Worm (Caenorhabditis elegans) whole organism, late embryonic: ENCODE results near the gene ugt-19.

Experiments used
- C08G9.2 ChIP-seq: sonication (generic microtip); optimal IDR thresholded peaks from 2 replicates; lab custom pipeline; 2016; ENCODE audit warnings: mild to moderate bottlenecking, missing genetic modification characterization, moderate library complexity, missing compliant biosample characterization
- K02D7.2 ChIP-seq: sonication (generic microtip); optimal IDR thresholded peaks from 2 replicates; lab custom pipeline; 2017; ENCODE audit warnings: mild to moderate bottlenecking, missing genetic modification characterization, missing compliant biosample characterization
- T23F11.4 ChIP-seq: fragments of 200-800 bp; sonication (Bioruptor generic); optimal IDR thresholded peaks from 2 replicates; lab custom pipeline; 2018; ENCODE audit warnings: mild to moderate bottlenecking, missing genetic modification characterization, missing compliant biosample characterization
- ama-1 ChIP-seq: fragments of 150-350 bp; optimal IDR thresholded peaks from 2 replicates; lab custom pipeline; 2014
- ceh-14 ChIP-seq: sonication (generic microtip); optimal IDR thresholded peaks from 2 replicates; lab custom pipeline; 2016; ENCODE audit warnings: missing genotype, missing genetic modification characterization, missing compliant biosample characterization
- ceh-18 ChIP-seq: sonication (generic microtip); optimal IDR thresholded peaks from 2 replicates; lab custom pipeline; 2016; ENCODE audit warnings: missing genetic modification characterization, missing compliant biosample characterization
- ceh-19 ChIP-seq: fragments of 200-800 bp; sonication (Bioruptor generic); optimal IDR thresholded peaks from 2 replicates; lab custom pipeline; 2018; ENCODE audit warnings: mild to moderate bottlenecking, missing genetic modification characterization, missing compliant biosample characterization
- ceh-34 ChIP-seq: sonication (generic microtip); optimal IDR thresholded peaks from 2 replicates; lab custom pipeline; 2016; ENCODE audit warnings: mild to moderate bottlenecking, missing genetic modification characterization, missing compliant biosample characterization
- ceh-48 ChIP-seq: sonication (generic microtip); optimal IDR thresholded peaks from 2 replicates; lab custom pipeline; 2016; ENCODE audit warnings: missing genetic modification characterization, inconsistent platforms, missing compliant biosample characterization
- elt-2 ChIP-seq: sonication (generic microtip); optimal IDR thresholded peaks from 2 replicates; lab custom pipeline; 2016; ENCODE audit warnings: missing genetic modification reagents, missing genetic modification characterization, missing compliant biosample characterization
- elt-4 ChIP-seq: sonication (generic microtip); optimal IDR thresholded peaks from 2 replicates; lab custom pipeline; 2016; ENCODE audit warnings: missing genetic modification characterization, missing compliant biosample characterization
- ets-4 ChIP-seq: sonication (generic microtip); optimal IDR thresholded peaks from 2 replicates; lab custom pipeline; 2016; ENCODE audit warnings: missing genetic modification characterization, missing compliant biosample characterization
- eyg-1 ChIP-seq: sonication (generic microtip); optimal IDR thresholded peaks from 2 replicates; lab custom pipeline; 2016; ENCODE audit warnings: missing genotype, missing genetic modification characterization, missing compliant biosample characterization
- fkh-10 ChIP-seq: fragments of 150-350 bp; optimal IDR thresholded peaks from 2 replicates; lab custom pipeline; 2014; ENCODE audit warnings: missing biosample characterization, missing genetic modification reagents, missing genetic modification characterization
- fkh-6 ChIP-seq: sonication (generic microtip); optimal IDR thresholded peaks from 2 replicates; lab custom pipeline; 2016; ENCODE audit warnings: missing genetic modification characterization, missing compliant biosample characterization
- gmeb-2 ChIP-seq: sonication (generic microtip); optimal IDR thresholded peaks from 2 replicates; lab custom pipeline; 2016; ENCODE audit warnings: missing genetic modification characterization, inconsistent platforms, missing compliant biosample characterization
- hlh-13 ChIP-seq: fragments of 200-800 bp; sonication (Bioruptor generic); optimal IDR thresholded peaks from 2 replicates; lab custom pipeline; 2018; ENCODE audit warnings: mild to moderate bottlenecking, missing genetic modification characterization, missing compliant biosample characterization
- hlh-15 ChIP-seq: sonication (generic microtip); optimal IDR thresholded peaks from 2 replicates; lab custom pipeline; 2016; ENCODE audit warnings: missing genetic modification characterization, missing compliant biosample characterization
- hlh-8 ChIP-seq: sonication (generic microtip); optimal IDR thresholded peaks from 2 replicates; lab custom pipeline; 2016; ENCODE audit warnings: missing genotype, missing genetic modification characterization, missing compliant biosample characterization
- nfya-1 ChIP-seq: sonication (generic microtip); optimal IDR thresholded peaks from 2 replicates; lab custom pipeline; 2017; ENCODE audit warnings: missing genetic modification characterization, mild to moderate bottlenecking, missing compliant biosample characterization, antibody characterized with exemption, moderate library complexity
- pax-1 ChIP-seq: fragments of 150-350 bp; optimal IDR thresholded peaks from 2 replicates; lab custom pipeline; 2014; ENCODE audit warnings: missing biosample characterization, missing genetic modification characterization
- pros-1 ChIP-seq: fragments of 150-350 bp; optimal IDR thresholded peaks from 2 replicates; lab custom pipeline; 2014; ENCODE audit warnings: missing biosample characterization, missing genetic modification reagents, missing genetic modification characterization
- rnt-1 ChIP-seq: sonication (generic microtip); optimal IDR thresholded peaks from 2 replicates; lab custom pipeline; 2016; ENCODE audit warnings: missing genetic modification characterization, missing compliant biosample characterization
- sox-4 ChIP-seq: sonication (generic microtip); optimal IDR thresholded peaks from 2 replicates; lab custom pipeline; 2017; ENCODE audit warnings: mild to moderate bottlenecking, missing genetic modification characterization, inconsistent platforms, missing compliant biosample characterization
- syd-9 ChIP-seq: sonication (generic microtip); optimal IDR thresholded peaks from 2 replicates; lab custom pipeline; 2016; ENCODE audit warnings: mild to moderate bottlenecking, missing genetic modification characterization, moderate library complexity, missing compliant biosample characterization
- tbx-7 ChIP-seq: sonication (generic microtip); optimal IDR thresholded peaks from 2 replicates; lab custom pipeline; 2016; ENCODE audit warnings: missing genotype, missing genetic modification characterization, missing compliant biosample characterization
- ttx-3 ChIP-seq: sonication (generic microtip); optimal IDR thresholded peaks from 2 replicates; lab custom pipeline; 2016; ENCODE audit warnings: missing genetic modification reagents, missing genetic modification characterization, missing compliant biosample characterization
- unc-42 ChIP-seq: sonication (generic microtip); optimal IDR thresholded peaks from 2 replicates; lab custom pipeline; 2016; ENCODE audit warnings: missing genotype, missing genetic modification characterization, missing compliant biosample characterization
- zip-5 ChIP-seq: sonication (generic microtip); optimal IDR thresholded peaks from 2 replicates; lab custom pipeline; 2016; ENCODE audit warnings: missing genetic modification characterization, missing compliant biosample characterization

Gene ugt-19

ce11 chrIV:6094315-6094606 is 14.5 kb upstream of the ugt-19 start:
- no peak for TF ChIP-seq pros-1 (tag; lab: Kevin White, UChicago)
- TF ChIP-seq tbx-7: no peak
- no peak for TF ChIP-seq gmeb-2 (tag; lab: Kevin White, UChicago)
- TF ChIP-seq hlh-13 (GFP tag; lab: Kevin White, UChicago): no peak
- TF ChIP-seq ceh-34: no peak

- TF ChIP-seq unc-42 (tag; lab: Kevin White, UChicago) (no peak), eyg-1 (no peak), hlh-15 (tag; lab: Kevin White, UChicago) (no peak), ama-1 (no peak), nfya-1 (tag; lab: Kevin White, UChicago) (no peak), ceh-18 (tag; lab: Kevin White, UChicago) (no peak), elt-2 (tag; lab: Kevin White, UChicago) (peak; percentile 1), fkh-6 (no peak), sox-4 (no peak)
Observed at ce11 chrIV:6093477-6094314, 13.9 kb upstream of the ugt-19 start, which contains the start of gene cpi-1. TSS of gene cpi-1 (minus strand) at chrIV:6093680.

ce11 chrIV:6092313-6092712 is 12.6 kb upstream of the ugt-19 start, which contains the start of gene K08B4.7:
TSS of gene K08B4.7 (minus strand) at chrIV:6092413.
- TF ChIP-seq ceh-34 (no peak), zip-5 (tag; lab: Kevin White, UChicago) (no peak), elt-4 (tag; lab: Kevin White, UChicago) (no peak), hlh-8 (no peak), rnt-1 (tag; lab: Kevin White, UChicago) (no peak), pax-1 (tag; lab: Kevin White, UChicago) (no peak), gmeb-2 (tag; lab: Kevin White, UChicago) (no peak), eyg-1 (no peak), hlh-13 (GFP tag; lab: Kevin White, UChicago) (no peak), ets-4 (tag; lab: Kevin White, UChicago) (no peak), C08G9.2 (tag; lab: Kevin White, UChicago) (no peak), ceh-14 (tag; lab: Kevin White, UChicago) (no peak), K02D7.2 (tag; lab: Kevin White, UChicago) (no peak)

- TF ChIP-seq syd-9 (tag; lab: Kevin White, UChicago): no peak
- peak; percentile 74 for TF ChIP-seq elt-2 (tag; lab: Kevin White, UChicago)
Observed at ce11 chrIV:6086479-6086878, 6.7 kb upstream of the ugt-19 start.

- TF ChIP-seq hlh-15 (tag; lab: Kevin White, UChicago): no peak
- TF ChIP-seq elt-2 (tag; lab: Kevin White, UChicago): peak; percentile 48
- TF ChIP-seq, all 69 proteins: peak for 1
Observed at ce11 chrIV:6083550-6084041, 3.8 kb upstream of the ugt-19 start, which contains the start of gene ugt-20. TSS of gene ugt-20 (minus strand) at chrIV:6083600.

- no peak for TF ChIP-seq hlh-8
- no peak for TF ChIP-seq fkh-10 (GFP tag; lab: Kevin White, UChicago)
- TF ChIP-seq ttx-3 (tag; lab: Kevin White, UChicago): no peak
- no peak for TF ChIP-seq T23F11.4 (GFP tag; lab: Kevin White, UChicago)
- TF ChIP-seq ceh-19 (GFP tag; lab: Kevin White, UChicago): no peak
- TF ChIP-seq ceh-18 (tag; lab: Kevin White, UChicago): no peak
- TF ChIP-seq ceh-48 (tag; lab: Kevin White, UChicago): no peak
- no peak for TF ChIP-seq elt-2 (tag; lab: Kevin White, UChicago)
Observed at ce11 chrIV:6076128-6076527, 3.6 kb downstream of the ugt-19 start, which contains the start of gene cpg-20. TSS of gene cpg-20 (minus strand) at chrIV:6076228.
